Worm (Caenorhabditis elegans) whole organism, L4 larva: ENCODE results near the gene gcy-14.

Source experiments
- D1046.2 ChIP-seq: fragments of 200-800 bp; sonication (Bioruptor generic); IDR thresholded peaks from 2 replicates; pipeline ENCODE4 v1.3.6; 2022; ENCODE audit warnings: missing genetic modification characterization, missing compliant biosample characterization
- F37D6.2 ChIP-seq: sonication (generic microtip); optimal IDR thresholded peaks from 2 replicates; lab custom pipeline; 2016; ENCODE audit warnings: mild to moderate bottlenecking, missing genetic modification characterization, missing compliant biosample characterization
- F44E2.7 ChIP-seq: fragments of 200-800 bp; sonication (Bioruptor generic); IDR thresholded peaks from 2 replicates; pipeline ENCODE4 v2.1.2; 2022; ENCODE audit warnings: missing genetic modification characterization, missing compliant biosample characterization
- T20F7.1 ChIP-seq: fragments of 200-800 bp; sonication (Bioruptor generic); optimal IDR thresholded peaks from 2 replicates; lab custom pipeline; 2018; ENCODE audit warnings: mild to moderate bottlenecking, missing genetic modification characterization, missing compliant biosample characterization
- T26A8.4 ChIP-seq: fragments of 200-800 bp; sonication (Bioruptor generic); IDR thresholded peaks from 2 replicates; pipeline ENCODE4 v1.3.6; 2022; ENCODE audit warnings: missing genetic modification characterization, missing compliant biosample characterization
- Y48G9A.11 ChIP-seq: fragments of 200-800 bp; sonication (Bioruptor generic); IDR thresholded peaks from 2 replicates; pipeline ENCODE4 v1.3.6; 2022; ENCODE audit warnings: missing genetic modification reagents, missing genetic modification characterization, missing compliant biosample characterization
- ZK337.2 ChIP-seq: fragments of 200-800 bp; sonication (Bioruptor generic); IDR thresholded peaks from 2 replicates; pipeline ENCODE4 v1.3.6; 2022; ENCODE audit warnings: missing genetic modification reagents, missing genetic modification characterization, missing compliant biosample characterization
- ama-1 ChIP-seq: fragments of 150-350 bp; optimal IDR thresholded peaks from 2 replicates; lab custom pipeline; 2014; ENCODE audit warnings: inconsistent platforms, mixed read lengths
- arid-1 ChIP-seq: fragments of 200-800 bp; sonication (Bioruptor generic); conservative IDR thresholded peaks from 2 replicates; pipeline ENCODE4 v1.3.6; 2022; ENCODE audit warnings: missing genetic modification reagents, missing genetic modification characterization, missing compliant biosample characterization
- ceh-20 ChIP-seq: fragments of 200-800 bp; sonication (Bioruptor generic); IDR thresholded peaks from 2 replicates; pipeline ENCODE4 v1.3.6; 2022; ENCODE audit warnings: missing genetic modification reagents, missing genetic modification characterization, missing compliant biosample characterization
- daf-12 ChIP-seq: fragments of 150-350 bp; optimal IDR thresholded peaks from 2 replicates; lab custom pipeline; 2014; ENCODE audit warnings: missing biosample characterization, missing genetic modification reagents, missing genetic modification characterization
- daf-8 ChIP-seq: fragments of 200-800 bp; sonication (Bioruptor generic); IDR thresholded peaks from 2 replicates; pipeline ENCODE4 v1.3.6; 2022; ENCODE audit warnings: missing genetic modification characterization, missing compliant biosample characterization
- dmd-6 ChIP-seq: fragments of 200-800 bp; sonication (Bioruptor generic); IDR thresholded peaks from 2 replicates; pipeline ENCODE4 v1.3.6; 2022; ENCODE audit warnings: missing genetic modification reagents, missing genetic modification characterization, missing compliant biosample characterization
- dmd-8 ChIP-seq: fragments of 200-800 bp; sonication (Bioruptor generic); IDR thresholded peaks from 2 replicates; pipeline ENCODE4 v1.3.6; 2022; ENCODE audit warnings: missing genetic modification characterization, missing compliant biosample characterization
- dmd-9 ChIP-seq: fragments of 200-800 bp; sonication (Bioruptor generic); IDR thresholded peaks from 2 replicates; pipeline ENCODE4 v1.3.6; 2022; ENCODE audit warnings: missing genetic modification reagents, missing genetic modification characterization, missing compliant biosample characterization
- duxl-1 ChIP-seq: sonication (generic microtip); optimal IDR thresholded peaks from 2 replicates; lab custom pipeline; 2016; ENCODE audit warnings: mild to moderate bottlenecking, missing genetic modification characterization, moderate library complexity, missing compliant biosample characterization; ENCODE audit not compliant: poor library complexity
- egl-27 ChIP-seq: sonication (generic microtip); optimal IDR thresholded peaks from 3 replicates; lab custom pipeline; 2017; ENCODE audit warnings: missing biosample characterization, missing genetic modification reagents, missing genetic modification characterization
- fkh-10 ChIP-seq: fragments of 150-350 bp; optimal IDR thresholded peaks from 2 replicates; lab custom pipeline; 2014; ENCODE audit warnings: missing biosample characterization, missing genetic modification reagents, missing genetic modification characterization
- fos-1 ChIP-seq: fragments of 150-350 bp; optimal IDR thresholded peaks from 2 replicates; lab custom pipeline; 2014; ENCODE audit warnings: missing biosample characterization, missing genetic modification characterization
- gei-8 ChIP-seq: fragments of 200-800 bp; sonication (Bioruptor generic); optimal IDR thresholded peaks from 2 replicates; lab custom pipeline; 2018; ENCODE audit warnings: mild to moderate bottlenecking, missing genetic modification characterization, missing compliant biosample characterization
- hmg-1.1 ChIP-seq: fragments of 200-800 bp; sonication (Bioruptor generic); IDR thresholded peaks from 2 replicates; pipeline ENCODE4 v1.3.6; 2022; ENCODE audit warnings: missing genetic modification reagents, missing genetic modification characterization, missing compliant biosample characterization
- jun-1 ChIP-seq: fragments of 150-350 bp; optimal IDR thresholded peaks from 2 replicates; lab custom pipeline; 2014; ENCODE audit warnings: missing biosample characterization, missing genetic modification reagents, missing genetic modification characterization
- lim-7 ChIP-seq: fragments of 200-800 bp; sonication (Bioruptor generic); IDR thresholded peaks from 2 replicates; pipeline ENCODE4 v1.3.6; 2022; ENCODE audit warnings: missing genetic modification characterization, missing compliant biosample characterization
- lin-1 ChIP-seq: fragments of 200-800 bp; sonication (Bioruptor generic); IDR thresholded peaks from 2 replicates; pipeline ENCODE4 v1.3.6; 2022; ENCODE audit warnings: missing genetic modification reagents, missing genetic modification characterization, missing compliant biosample characterization
- lin-15B ChIP-seq: fragments of 150-350 bp; sonication (generic microtip); optimal IDR thresholded peaks from 3 replicates; lab custom pipeline; 2014; ENCODE audit warnings: missing biosample characterization, missing genetic modification characterization
- lin-29 ChIP-seq: fragments of 200-800 bp; sonication (Bioruptor generic); IDR thresholded peaks from 2 replicates; pipeline ENCODE4 v1.3.6; 2022; ENCODE audit warnings: missing genetic modification reagents, missing genetic modification characterization, missing compliant biosample characterization
- lin-38 ChIP-seq: fragments of 200-800 bp; sonication (Bioruptor generic); IDR thresholded peaks from 2 replicates; pipeline ENCODE4 v1.3.6; 2022; ENCODE audit warnings: missing genetic modification reagents, missing genetic modification characterization, missing compliant biosample characterization
- lir-3 ChIP-seq: sonication (generic microtip); optimal IDR thresholded peaks from 2 replicates; lab custom pipeline; 2016; ENCODE audit warnings: mild to moderate bottlenecking, missing genetic modification characterization, missing compliant biosample characterization
- lsy-2 ChIP-seq, 2 experiments: fragments of 150-350 bp in 1 of 2; sonication (generic microtip) in 1 of 2; optimal IDR thresholded peaks; 2 replicates each; lab custom pipeline; 2014 to 2017; ENCODE audit warnings: missing biosample characterization in 2 of 2, missing genetic modification characterization in 2 of 2
- madf-5 ChIP-seq, 2 experiments: fragments of 200-800 bp; sonication (Bioruptor generic); IDR thresholded peaks; 2 replicates each; pipeline ENCODE4 v1.3.6; 2022; ENCODE audit warnings: missing compliant biosample characterization in 2 of 2, missing genetic modification characterization in 2 of 2
- madf-9 ChIP-seq: fragments of 200-800 bp; sonication (Bioruptor generic); conservative IDR thresholded peaks from 2 replicates; pipeline ENCODE4 v1.3.6; 2022; ENCODE audit warnings: missing genetic modification reagents, missing genetic modification characterization, missing compliant biosample characterization
- mep-1 ChIP-seq: fragments of 150-350 bp; sonication (generic microtip); optimal IDR thresholded peaks from 3 replicates; lab custom pipeline; 2014; ENCODE audit warnings: missing biosample characterization, missing genetic modification characterization
- mxl-2 ChIP-seq: fragments of 200-800 bp; sonication (Bioruptor generic); conservative IDR thresholded peaks from 2 replicates; pipeline ENCODE4 v1.3.6; 2022; ENCODE audit warnings: missing genetic modification reagents, missing genetic modification characterization, missing compliant biosample characterization
- mxl-3 ChIP-seq: fragments of 200-800 bp; sonication (Bioruptor generic); optimal IDR thresholded peaks from 2 replicates; lab custom pipeline; 2018; ENCODE audit warnings: mild to moderate bottlenecking, missing genetic modification characterization, missing compliant biosample characterization
- nhr-10 ChIP-seq: fragments of 150-350 bp; optimal IDR thresholded peaks from 2 replicates; lab custom pipeline; 2014; ENCODE audit warnings: missing biosample characterization, missing genetic modification characterization
- nhr-102 ChIP-seq: sonication (generic microtip); optimal IDR thresholded peaks from 2 replicates; lab custom pipeline; 2016; ENCODE audit warnings: mild to moderate bottlenecking, missing genetic modification characterization, moderate library complexity, missing compliant biosample characterization
- nhr-28 ChIP-seq: fragments of 150-350 bp; optimal IDR thresholded peaks from 2 replicates; lab custom pipeline; 2014; ENCODE audit warnings: missing biosample characterization, missing genetic modification characterization
- nhr-42 ChIP-seq: fragments of 200-800 bp; sonication (Bioruptor generic); IDR thresholded peaks from 2 replicates; pipeline ENCODE4 v1.3.6; 2022; ENCODE audit warnings: missing genetic modification characterization, missing compliant biosample characterization
- pha-4 ChIP-seq, 2 experiments: fragments of 150-350 bp in 1 of 2; fragments of 200-800 bp in 1 of 2; sonication (Bioruptor generic) in 1 of 2; IDR thresholded peaks in 1 of 2; optimal IDR thresholded peaks in 1 of 2; 2 replicates each; pipeline versions ENCODE4 v1.3.6 to Lab custom; 2014 to 2022; ENCODE audit warnings: missing genetic modification characterization in 2 of 2, missing genetic modification reagents in 2 of 2, missing biosample characterization in 1 of 2, missing compliant biosample characterization in 1 of 2
- php-3 ChIP-seq: fragments of 200-800 bp; sonication (Bioruptor generic); IDR thresholded peaks from 2 replicates; pipeline ENCODE4 v1.3.6; 2022; ENCODE audit warnings: missing genetic modification reagents, missing genetic modification characterization, missing compliant biosample characterization
- pqm-1 ChIP-seq: sonication (generic microtip); optimal IDR thresholded peaks from 2 replicates; lab custom pipeline; 2017; ENCODE audit warnings: missing biosample characterization, missing genetic modification characterization
- rbr-2 ChIP-seq: sonication (generic microtip); optimal IDR thresholded peaks from 2 replicates; lab custom pipeline; 2016; ENCODE audit warnings: missing genotype, missing genetic modification characterization, missing compliant biosample characterization
- snpc-4 ChIP-seq: fragments of 150-350 bp; optimal IDR thresholded peaks from 2 replicates; lab custom pipeline; 2014; ENCODE audit warnings: missing biosample characterization, missing genetic modification characterization
- tag-97 ChIP-seq: fragments of 200-800 bp; sonication (Bioruptor generic); IDR thresholded peaks from 2 replicates; pipeline ENCODE4 v1.3.6; 2022; ENCODE audit warnings: missing genetic modification characterization, missing compliant biosample characterization
- unc-62 ChIP-seq, 3 experiments: fragments of 150-350 bp in 1 of 3; sonication (generic microtip); optimal IDR thresholded peaks in 2 of 3; peaks in 1 of 3; 1 replicate in 1 of 3; 2 replicates in 2 of 3; lab custom pipeline; 2014 to 2017; ENCODE audit warnings: missing biosample characterization in 3 of 3, missing genetic modification characterization in 3 of 3, missing genetic modification reagents in 3 of 3, missing genotype in 1 of 3
- zag-1 ChIP-seq: fragments of 150-350 bp; optimal IDR thresholded peaks from 2 replicates; lab custom pipeline; 2014; ENCODE audit warnings: missing biosample characterization, missing genetic modification characterization
- zfp-3 ChIP-seq: fragments of 200-800 bp; sonication (Bioruptor generic); conservative IDR thresholded peaks from 2 replicates; pipeline ENCODE4 v1.3.6; 2022; ENCODE audit warnings: missing genetic modification reagents, missing genetic modification characterization, missing compliant biosample characterization
- zip-2 ChIP-seq: fragments of 150-350 bp; optimal IDR thresholded peaks from 2 replicates; lab custom pipeline; 2014; ENCODE audit warnings: missing biosample characterization, missing genetic modification characterization
- ztf-11 ChIP-seq: fragments of 150-350 bp; optimal IDR thresholded peaks from 2 replicates; lab custom pipeline; 2014; ENCODE audit warnings: missing biosample characterization, missing genetic modification characterization

gcy-14 gene

ce11 chrV:14855626-14856025 is 12.5 kb downstream of the gcy-14 start (continued):
- 0 out of 2 replicates have a peak, but pooled peaks have one; percentile 29 for TF ChIP-seq madf-9 (GFP tag; lab: Robert Waterston, UW)
- no peak for TF ChIP-seq lir-3 (tag; lab: Kevin White, UChicago)
- no peak for TF ChIP-seq egl-27
- TF ChIP-seq nhr-10 (tag; lab: Kevin White, UChicago) = no peak
- TF ChIP-seq lsy-2 (tag; optimal IDR thresholded peaks at IDR 0.05; lab: Kevin White, UChicago) = no peak
- no peak for TF ChIP-seq dmd-9
- no peak for TF ChIP-seq T26A8.4 (GFP tag; lab: Robert Waterston, UW)
- no peak for TF ChIP-seq zfp-3 (GFP tag; lab: Robert Waterston, UW)
- TF ChIP-seq fkh-10 (GFP tag; lab: Kevin White, UChicago) = no peak
- TF ChIP-seq arid-1 (GFP tag; lab: Robert Waterston, UW) = peak; percentile 62; the same call in 1 of the 2 replicates
- no peak for TF ChIP-seq php-3
- 0 out of 2 replicates have a peak, but pooled peaks have one; percentile 32 for TF ChIP-seq mxl-2 (GFP tag; lab: Robert Waterston, UW)
- TF ChIP-seq ztf-11 (tag; lab: Kevin White, UChicago) = no peak
- no peak for TF ChIP-seq ZK337.2 (GFP tag; lab: Robert Waterston, UW)
- 0 out of 2 replicates have a peak, but pooled peaks have one; percentile 28 for TF ChIP-seq Y48G9A.11
- peak; percentile 48; the same call in 1 of the 2 replicates for TF ChIP-seq lin-29 (GFP tag; lab: Robert Waterston, UW)
- no peak for TF ChIP-seq unc-62 (GFP tag; optimal IDR thresholded peaks at IDR 0.05 in 1 of 2; lab: Kevin White, UChicago)
- TF ChIP-seq unc-62 (tag; optimal IDR thresholded peaks at IDR 0.05; lab: Kevin White, UChicago) = no peak
- no peak for TF ChIP-seq zip-2 (tag; lab: Kevin White, UChicago)
- TF ChIP-seq nhr-28 = peak; percentile 8
- TF ChIP-seq mep-1 = no peak
- peak; percentile 28 for TF ChIP-seq snpc-4
- no peak for TF ChIP-seq F37D6.2 (tag; lab: Kevin White, UChicago)
- TF ChIP-seq pha-4 (GFP tag; IDR thresholded peaks at IDR 0.05; lab: Robert Waterston, UW) = peak; percentile 71; the same call in 1 of the 2 replicates
- TF ChIP-seq pha-4 (tag; optimal IDR thresholded peaks at IDR 0.05; lab: Kevin White, UChicago) = no peak
- peak; percentile 70; the same call in 1 of the 2 replicates for TF ChIP-seq F44E2.7 (GFP tag; lab: Robert Waterston, UW)
- no peak for TF ChIP-seq tag-97 (GFP tag; lab: Robert Waterston, UW)
- TF ChIP-seq nhr-42 (GFP tag; lab: Robert Waterston, UW) = no peak
- TF ChIP-seq ceh-20 (GFP tag; lab: Robert Waterston, UW) = 0 out of 2 replicates have a peak, but pooled peaks have one; percentile 58
- TF ChIP-seq lin-38 (GFP tag; lab: Robert Waterston, UW) = no peak
- peak; percentile 78; the same call in 1 of the 2 replicates for TF ChIP-seq dmd-8 (GFP tag; lab: Robert Waterston, UW)
- TF ChIP-seq dmd-6 (GFP tag; lab: Robert Waterston, UW) = no peak; the same call in 1 of the 2 replicates
- peak; percentile 58; the same call in 1 of the 2 replicates for TF ChIP-seq hmg-1.1 (GFP tag; lab: Robert Waterston, UW)
- TF ChIP-seq nhr-102 (tag; lab: Kevin White, UChicago) = no peak
- no peak for TF ChIP-seq fos-1 (tag; lab: Kevin White, UChicago)
- TF ChIP-seq ama-1 (lab: Kevin White, UChicago) = no peak
- TF ChIP-seq gei-8 (GFP tag; lab: Kevin White, UChicago) = peak; percentile 3
- no peak for TF ChIP-seq zag-1
- no peak for TF ChIP-seq T20F7.1
- TF ChIP-seq daf-12 = no peak
- peak; percentile 48 for TF ChIP-seq duxl-1 (tag; lab: Kevin White, UChicago)
- peak; percentile 70; the same call in 1 of the 2 replicates for TF ChIP-seq D1046.2 (GFP tag; lab: Robert Waterston, UW)
- no peak for TF ChIP-seq daf-8
- TF ChIP-seq jun-1 = no peak
- TF ChIP-seq lin-15B (tag; lab: Kevin White, UChicago) = no peak
- 0 out of 4 replicates have a peak, but pooled peaks of 1 of the 2 experiments have one; percentile 63 for TF ChIP-seq madf-5 (GFP tag; IDR thresholded peaks at IDR 0.05; lab: Robert Waterston, UW)
- TF ChIP-seq mxl-3 (GFP tag; lab: Kevin White, UChicago) = peak; percentile 14
- TF ChIP-seq pqm-1 (tag; lab: Kevin White, UChicago) = no peak
- peak; percentile 48; the same call in 1 of the 2 replicates for TF ChIP-seq lin-1 (GFP tag; lab: Robert Waterston, UW)
- peak; percentile 31 for TF ChIP-seq rbr-2 (tag; lab: Kevin White, UChicago)
- TF ChIP-seq lim-7 (GFP tag; lab: Robert Waterston, UW) = peak; percentile 61
